Fruit fly (Drosophila melanogaster) whole organism, embryonic: ENCODE data around the gene CG9522.

ENCODE experiments used
- CG12104 ChIP-seq: fragments of 200-800 bp; sonication (Bioruptor generic); optimal IDR thresholded peaks from 3 replicates; lab custom pipeline; 2016; ENCODE audit warnings: missing biosample characterization, missing genetic modification characterization
- CG16815 ChIP-seq: fragments of 200-800 bp; sonication (Bioruptor generic); optimal IDR thresholded peaks from 3 replicates; lab custom pipeline; 2017; ENCODE audit warnings: missing biosample characterization, mild to moderate bottlenecking, missing genetic modification characterization
- CG31441 ChIP-seq: fragments of 200-800 bp; sonication (Bioruptor generic); IDR thresholded peaks from 2 replicates; pipeline ENCODE4 v1.3.6; 2022; ENCODE audit warnings: missing biosample characterization, missing genetic modification characterization
- CG5953 ChIP-seq: fragments of 200-800 bp; sonication (Bioruptor generic); IDR thresholded peaks from 2 replicates; pipeline ENCODE4 v1.3.6; 2022; ENCODE audit warnings: missing biosample characterization, missing genetic modification characterization
- CG8478 ChIP-seq: fragments of >200 bp; optimal IDR thresholded peaks from 2 replicates; lab custom pipeline; 2018
- HLH54F ChIP-seq: fragments of 200-800 bp; sonication (Bioruptor generic); optimal IDR thresholded peaks from 3 replicates; lab custom pipeline; 2016; ENCODE audit warnings: missing biosample characterization, missing genetic modification characterization
- Hmr ChIP-seq: fragments of 200-800 bp; sonication (Bioruptor generic); optimal IDR thresholded peaks from 3 replicates; lab custom pipeline; 2017; ENCODE audit warnings: mild to moderate bottlenecking, missing biosample characterization, missing genetic modification reagents, missing genetic modification characterization
- Max ChIP-seq: fragments of 200-800 bp; sonication (Bioruptor generic); optimal IDR thresholded peaks from 2 replicates; lab custom pipeline; 2016; ENCODE audit warnings: missing biosample characterization, mild to moderate bottlenecking, missing genetic modification characterization
- Oli ChIP-seq: fragments of 200-800 bp; sonication (Bioruptor generic); optimal IDR thresholded peaks from 2 replicates; lab custom pipeline; 2018; ENCODE audit warnings: missing biosample characterization, mild to moderate bottlenecking, missing genetic modification characterization, moderate library complexity
- dmrt11E ChIP-seq: fragments of 200-800 bp; sonication (Bioruptor generic); optimal IDR thresholded peaks from 3 replicates; lab custom pipeline; 2018; ENCODE audit warnings: missing biosample characterization, mild to moderate bottlenecking, missing genetic modification characterization, moderate library complexity
- lbe ChIP-seq: fragments of 200-800 bp; sonication (Bioruptor generic); optimal IDR thresholded peaks from 2 replicates; lab custom pipeline; 2016; ENCODE audit warnings: missing biosample characterization, mild to moderate bottlenecking, missing genetic modification characterization
- pros ChIP-seq: fragments of 200-800 bp; sonication (Bioruptor generic); optimal IDR thresholded peaks from 3 replicates; lab custom pipeline; 2019; ENCODE audit warnings: missing biosample characterization, mild to moderate bottlenecking, missing genetic modification characterization, moderate library complexity
- trh ChIP-seq: fragments of 200-800 bp; sonication (Bioruptor generic); optimal IDR thresholded peaks from 2 replicates; lab custom pipeline; 2016; ENCODE audit warnings: missing biosample characterization, missing genetic modification characterization

dm6 chrX:14840417-14840872 lies 8.2 kb downstream of the CG9522 start:
- TF ChIP-seq CG8478 (lab: Kevin White, UChicago) (no peak), pros (GFP tag; lab: Kevin White, UChicago) (no peak), CG5953 (no peak), CG16815 (GFP tag; lab: Kevin White, UChicago) (no peak), CG12104 (GFP tag; lab: Kevin White, UChicago) (no peak), HLH54F (GFP tag; lab: Kevin White, UChicago) (no peak), CG31441 (GFP tag; lab: Robert Waterston, UW) (peak; percentile 64), Max (GFP tag; lab: Kevin White, UChicago) (no peak), Oli (tag; lab: Kevin White, UChicago) (peak; percentile 55), dmrt11E (tag; lab: Kevin White, UChicago) (peak; percentile 10), trh (GFP tag; lab: Kevin White, UChicago) (no peak), Hmr (GFP tag; lab: Kevin White, UChicago) (peak; percentile 35), lbe (no peak)
